Worm (Caenorhabditis elegans): Measurements from ENCODE around the gene gsto-1.

- TF ChIP-seq ceh-48 (tag; optimal IDR thresholded peaks at IDR 0.05) (no peak), sox-4 (tag; optimal IDR thresholded peaks at IDR 0.05) (no peak), ama-1 (optimal IDR thresholded peaks at IDR 0.05) (no peak), F13H6.1 (tag; optimal IDR thresholded peaks at IDR 0.05) (no peak), che-1 (tag; optimal IDR thresholded peaks at IDR 0.05) (no peak), hlh-30 (tag; optimal IDR thresholded peaks at IDR 0.05; ENCODE audit: insufficient read depth) (no peak), pha-2 (tag; optimal IDR thresholded peaks at IDR 0.05) (no peak), K02D7.2 (tag; optimal IDR thresholded peaks at IDR 0.05) (no peak), pag-3 (tag; optimal IDR thresholded peaks at IDR 0.05; ENCODE audit: borderline replicate concordance) (no peak), ceh-31 (tag; optimal IDR thresholded peaks at IDR 0.05) (no peak), hlh-6 (tag; optimal IDR thresholded peaks at IDR 0.05) (no peak), tbx-2 (tag; optimal IDR thresholded peaks at IDR 0.05) (no peak), fkh-10 (GFP tag; optimal IDR thresholded peaks at IDR 0.05) (no peak), T23F11.4 (GFP tag; optimal IDR thresholded peaks at IDR 0.05) (no peak)
Observed at ce11 chrIII:7913488-7913887, 33.3 kb downstream of the gsto-1 start, which contains the start of gene ZK688.12.
